Worm (Caenorhabditis elegans): ENCODE data around the gene Y9C2UA.1.

Y9C2UA.1 gene

DNA sequence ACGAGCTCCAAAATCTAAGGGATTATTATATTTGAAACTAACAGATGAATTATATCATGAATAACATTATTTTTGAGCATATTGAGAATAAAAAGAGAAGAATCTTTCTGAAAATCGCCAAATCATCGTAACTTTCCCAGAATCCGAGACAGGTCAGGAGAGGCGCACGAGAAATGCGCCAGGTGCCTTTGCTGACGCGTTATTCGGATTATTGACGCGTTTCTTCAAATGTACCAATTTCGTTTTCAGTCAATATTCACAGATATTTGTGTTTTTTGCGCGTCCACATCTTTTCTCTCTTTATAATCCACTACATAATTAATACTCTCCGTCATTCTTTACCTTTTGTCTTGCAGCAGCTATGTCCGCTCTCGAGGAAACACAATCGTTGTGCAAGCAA lies 40.4 kb upstream of the Y9C2UA.1 start, which contains the start of gene T24H10.1:
Gene T24H10.1, plus strand, starts transcription at position 355 of the 400 bp plus-strand sequence.
- no peak for TF ChIP-seq nhr-237 (tag; optimal IDR thresholded peaks at IDR 0.05)
- no peak for TF ChIP-seq blmp-1 (tag; optimal IDR thresholded peaks at IDR 0.05)
- no peak for TF ChIP-seq ztf-11 (tag; optimal IDR thresholded peaks at IDR 0.05)
- TF ChIP-seq cnd-1 (tag; optimal IDR thresholded peaks at IDR 0.05): peak; percentile 30
- no peak for TF ChIP-seq sem-2 (GFP tag; optimal IDR thresholded peaks at IDR 0.05)
- TF ChIP-seq nhr-28 (tag; optimal IDR thresholded peaks at IDR 0.05): no peak
- TF ChIP-seq nhr-2 (tag; optimal IDR thresholded peaks at IDR 0.05): no peak
- TF ChIP-seq snpc-4 (tag; optimal IDR thresholded peaks at IDR 0.05): no peak
- no peak for TF ChIP-seq M03D4.4 (tag; optimal IDR thresholded peaks at IDR 0.05)
- TF ChIP-seq ceh-83 (GFP tag; optimal IDR thresholded peaks at IDR 0.05): no peak
- no peak for TF ChIP-seq unc-39 (tag; optimal IDR thresholded peaks at IDR 0.05)
- TF ChIP-seq zip-8 (tag; optimal IDR thresholded peaks at IDR 0.05): no peak
- no peak for TF ChIP-seq lin-32 (GFP tag; optimal IDR thresholded peaks at IDR 0.05)
- no peak for TF ChIP-seq unc-62 (GFP tag; optimal IDR thresholded peaks at IDR 0.05)
- TF ChIP-seq ceh-39 (tag; optimal IDR thresholded peaks at IDR 0.05): no peak
- no peak for TF ChIP-seq elt-1 (tag; optimal IDR thresholded peaks at IDR 0.05; ENCODE audit: borderline replicate concordance, insufficient read depth)
- no peak for TF ChIP-seq ceh-43 (GFP tag; optimal IDR thresholded peaks at IDR 0.05)
- peak; percentile 61 for TF ChIP-seq pha-4 (tag; optimal IDR thresholded peaks at IDR 0.05)
- TF ChIP-seq mab-5 (tag; optimal IDR thresholded peaks at IDR 0.05): no peak
- TF ChIP-seq lin-13 (tag; optimal IDR thresholded peaks at IDR 0.05): peak; percentile 77
- TF ChIP-seq mep-1 (tag; optimal IDR thresholded peaks at IDR 0.05): peak; percentile 38
- no peak for TF ChIP-seq nhr-12 (tag; optimal IDR thresholded peaks at IDR 0.05)
- TF ChIP-seq elt-3 (tag; optimal IDR thresholded peaks at IDR 0.05): no peak
- no peak for TF ChIP-seq mls-2 (tag; optimal IDR thresholded peaks at IDR 0.05)
- TF ChIP-seq sptf-1 (tag; optimal IDR thresholded peaks at IDR 0.05): no peak
- TF ChIP-seq ces-1 (GFP tag; optimal IDR thresholded peaks at IDR 0.05): peak; percentile 11
- peak; percentile 27 for TF ChIP-seq lsy-2 (tag; optimal IDR thresholded peaks at IDR 0.05)
- TF ChIP-seq drap-1 (GFP tag; optimal IDR thresholded peaks at IDR 0.05): no peak
- TF ChIP-seq flh-1 (GFP tag; optimal IDR thresholded peaks at IDR 0.05): no peak
- TF ChIP-seq ham-2 (GFP tag; optimal IDR thresholded peaks at IDR 0.05): no peak
- no peak for TF ChIP-seq nhr-76 (tag; optimal IDR thresholded peaks at IDR 0.05)
- TF ChIP-seq unc-120 (tag; optimal IDR thresholded peaks at IDR 0.05; ENCODE audit: poor library complexity, severe bottlenecking): peak; percentile 6
- TF ChIP-seq tbx-8 (GFP tag; optimal IDR thresholded peaks at IDR 0.05): no peak
- no peak for TF ChIP-seq hlh-1 (tag; optimal IDR thresholded peaks at IDR 0.05)

DNA sequence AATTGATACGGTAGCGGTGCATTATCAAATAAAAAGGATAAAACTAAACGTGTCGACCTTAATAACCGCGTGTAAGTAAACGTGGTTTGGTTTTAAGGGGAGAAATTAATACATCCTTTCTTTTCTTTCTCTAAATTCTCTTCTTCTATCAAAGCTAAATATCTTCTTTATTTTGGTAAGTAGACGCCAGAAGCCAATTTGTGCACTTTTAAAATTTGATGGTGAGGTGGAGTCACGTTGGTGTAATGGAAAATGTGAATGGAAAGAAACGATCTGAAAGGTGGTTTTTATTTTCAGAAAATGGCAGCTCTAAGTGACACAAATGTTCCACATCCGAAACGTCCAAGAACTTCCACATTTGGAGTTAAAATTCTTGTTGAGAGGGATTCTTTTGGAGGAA lies 38.7 kb upstream of the Y9C2UA.1 start, which contains the start of gene T24H10.5:
Gene T24H10.5, plus strand, starts transcription at position 301 of the 400 bp plus-strand sequence.
- TF ChIP-seq ham-2 (GFP tag; optimal IDR thresholded peaks at IDR 0.05): no peak
- TF ChIP-seq M03D4.4 (tag; optimal IDR thresholded peaks at IDR 0.05): no peak
- TF ChIP-seq unc-39 (tag; optimal IDR thresholded peaks at IDR 0.05): no peak
- TF ChIP-seq elt-3 (tag; optimal IDR thresholded peaks at IDR 0.05): no peak
- TF ChIP-seq nhr-28 (tag; optimal IDR thresholded peaks at IDR 0.05): no peak
- TF ChIP-seq pha-4 (tag; optimal IDR thresholded peaks at IDR 0.05): no peak
- no peak for TF ChIP-seq nhr-237 (tag; optimal IDR thresholded peaks at IDR 0.05)
- no peak for TF ChIP-seq lin-32 (GFP tag; optimal IDR thresholded peaks at IDR 0.05)
- TF ChIP-seq sptf-1 (tag; optimal IDR thresholded peaks at IDR 0.05): no peak
- TF ChIP-seq zip-8 (tag; optimal IDR thresholded peaks at IDR 0.05): no peak
- TF ChIP-seq lin-13 (tag; optimal IDR thresholded peaks at IDR 0.05): no peak
- TF ChIP-seq elt-1 (tag; optimal IDR thresholded peaks at IDR 0.05; ENCODE audit: borderline replicate concordance, insufficient read depth): no peak
- TF ChIP-seq nhr-76 (tag; optimal IDR thresholded peaks at IDR 0.05): no peak
- TF ChIP-seq bed-3 (GFP tag; optimal IDR thresholded peaks at IDR 0.05): no peak
- no peak for TF ChIP-seq ceh-39 (tag; optimal IDR thresholded peaks at IDR 0.05)

DNA sequence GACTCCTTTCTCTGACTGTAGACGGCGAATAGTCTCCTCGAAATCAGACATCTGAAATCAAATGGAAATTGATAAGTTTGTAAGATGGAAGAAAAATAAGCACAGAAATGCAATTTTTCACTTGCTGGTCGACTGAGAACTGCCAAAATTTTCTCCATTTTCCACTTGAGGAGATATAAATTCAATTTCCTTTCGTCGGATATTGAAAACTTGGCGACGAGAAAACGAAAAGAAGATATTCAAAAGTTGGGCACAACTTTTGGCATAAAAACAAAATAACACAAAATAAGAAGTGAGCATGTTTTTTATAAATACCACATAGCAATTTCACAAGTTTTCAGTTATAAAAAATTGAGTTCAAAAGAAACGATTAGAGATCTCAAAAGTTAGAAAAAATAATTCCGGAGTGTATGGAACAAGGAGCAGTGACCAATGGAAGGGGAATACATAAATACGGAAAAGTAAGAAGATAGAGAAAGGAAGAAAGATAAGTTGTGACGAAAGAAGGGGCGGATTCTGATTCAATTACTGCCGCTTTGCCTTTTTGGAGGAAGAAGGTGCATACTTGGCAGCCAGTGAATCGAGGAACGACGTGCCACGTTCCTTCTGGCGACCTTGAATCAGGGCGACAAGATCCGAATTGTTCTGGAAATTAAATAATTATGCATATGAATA lies 32.2 kb upstream of the Y9C2UA.1 start, which contains the start of gene dyrb-1:
Gene dyrb-1, minus strand, starts transcription at position 51 of the 675 bp plus-strand sequence.
- TF ChIP-seq ces-1 (GFP tag; optimal IDR thresholded peaks at IDR 0.05) (peak; percentile 76), snpc-4 (tag; optimal IDR thresholded peaks at IDR 0.05) (no peak)
